Worm (Caenorhabditis elegans): ENCODE data around the gene lido-11.
A peak's percentile ranks its signal among the peaks of the same experiment; 100 is the strongest.

Gene lido-11

DNA sequence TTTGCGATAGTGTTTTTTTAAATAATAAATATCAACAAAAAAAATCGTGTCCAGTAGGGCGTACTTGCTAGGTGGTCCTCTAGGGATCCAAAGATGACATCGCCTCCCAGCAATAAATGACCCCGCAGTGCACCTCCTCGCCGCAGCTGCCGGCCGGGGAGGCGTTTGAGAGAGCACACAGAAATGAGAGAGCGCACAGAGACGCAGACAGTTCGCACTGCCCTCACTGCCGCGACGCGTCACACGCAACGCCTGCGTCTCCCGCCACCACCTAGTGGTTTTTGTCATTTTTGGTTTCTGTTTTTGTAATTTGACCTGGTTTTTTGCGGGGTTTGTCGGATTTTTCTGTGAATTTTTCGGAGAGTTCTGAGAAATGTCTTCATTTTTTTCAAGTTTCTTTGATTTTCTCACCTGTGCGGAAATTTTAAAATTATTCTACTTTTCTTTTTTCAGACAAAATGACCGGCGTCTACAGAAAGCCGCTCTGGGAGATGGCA lies 15.9 kb upstream of the lido-11 start, which contains the start of gene lido-7 (continued):
- TF ChIP-seq swsn-7 (tag; optimal IDR thresholded peaks at IDR 0.05) (peak; percentile 59), lir-3 (tag; optimal IDR thresholded peaks at IDR 0.05; ENCODE audit: poor library complexity) (no peak), nhr-90 (tag; optimal IDR thresholded peaks at IDR 0.05; ENCODE audit: poor library complexity) (peak; percentile 2), nhr-71 (tag; optimal IDR thresholded peaks at IDR 0.05) (peak; percentile 71), efl-1 (optimal IDR thresholded peaks at IDR 0.05) (peak; percentile 61 to 64), efl-1 (GFP tag; optimal IDR thresholded peaks at IDR 0.05 in 1 of 2) (peak; percentile 30 to 44), lin-35 (GFP tag; optimal IDR thresholded peaks at IDR 0.05) (peak; percentile 27 to 59), unc-98 (GFP tag; IDR thresholded peaks at IDR 0.05) (0 out of 2 replicates have a peak, but pooled peaks have one; percentile 17), skn-1 (tag; optimal IDR thresholded peaks at IDR 0.05) (peak; percentile 24), ceh-88 (GFP tag; IDR thresholded peaks at IDR 0.05) (no peak), C16A3.4 (tag; optimal IDR thresholded peaks at IDR 0.05) (no peak), jun-1 (tag; optimal IDR thresholded peaks at IDR 0.05) (peak; percentile 9), isw-1 (GFP tag; IDR thresholded peaks at IDR 0.05) (peak; percentile 13; the same call in 1 of the 2 replicates), dsc-1 (tag; optimal IDR thresholded peaks at IDR 0.05) (peak; percentile 12), hlh-4 (tag; optimal IDR thresholded peaks at IDR 0.05) (no peak)

DNA sequence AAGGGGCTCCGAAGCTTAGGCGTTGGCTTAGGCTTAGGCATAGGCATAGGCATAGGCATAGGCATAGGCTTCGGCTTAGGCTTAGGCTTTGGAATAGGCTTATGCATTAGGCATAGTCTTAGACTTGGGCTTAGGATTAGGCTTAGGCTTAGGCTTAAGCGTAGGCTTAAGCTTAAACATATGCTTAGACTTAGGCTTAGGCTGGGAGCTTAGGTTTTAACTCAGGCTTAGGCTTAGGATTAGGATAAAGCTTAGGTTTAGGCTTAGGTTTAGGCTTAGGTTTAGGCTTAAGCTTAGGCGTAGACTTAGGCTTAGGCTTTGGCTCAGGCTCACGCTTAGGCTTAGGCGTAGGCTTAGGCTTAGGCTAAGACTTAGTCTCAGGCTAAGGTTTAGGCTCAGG lies 13.7 kb upstream of the lido-11 start:
- TF ChIP-seq unc-130 (tag; optimal IDR thresholded peaks at IDR 0.05) (no peak), efl-1 (optimal IDR thresholded peaks at IDR 0.05) (no peak), efl-1 (GFP tag; optimal IDR thresholded peaks at IDR 0.05 in 1 of 2) (peak in 1 of 2 experiments; percentile 29)

DNA sequence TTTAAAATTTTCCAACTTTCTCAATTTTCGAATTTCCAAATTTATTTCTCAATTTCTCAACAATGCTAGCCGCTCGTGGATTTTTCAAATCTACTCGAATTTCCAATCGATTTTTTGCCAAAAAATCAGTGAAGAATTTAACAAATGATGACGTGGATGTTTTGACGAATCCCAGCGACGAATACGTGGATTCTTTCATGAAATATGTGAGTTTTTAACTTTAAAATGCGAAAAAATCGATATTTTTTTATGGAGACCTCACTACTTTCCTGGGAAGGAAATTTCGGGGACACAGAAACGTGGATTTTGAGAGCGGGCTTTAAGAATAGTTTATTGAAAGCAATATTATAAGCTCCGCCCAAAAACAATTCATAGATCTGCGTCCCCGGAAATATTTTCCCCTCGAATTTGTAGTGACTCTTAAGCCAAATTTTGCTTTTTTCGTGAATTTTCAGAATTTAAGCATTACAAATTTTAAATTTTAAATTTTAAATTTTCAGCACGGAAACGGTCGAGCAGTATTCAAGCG lies 12.1 kb upstream of the lido-11 start, which contains the start of gene K08A2.2:
TSS of gene K08A2.2 (plus strand) at position 51 of the 529 bp plus-strand sequence.
- TF ChIP-seq lsy-2 (tag; optimal IDR thresholded peaks at IDR 0.05): no peak
- no peak for TF ChIP-seq lin-15B (tag; optimal IDR thresholded peaks at IDR 0.05)
- no peak for TF ChIP-seq dpl-1 (GFP tag; optimal IDR thresholded peaks at IDR 0.05)
- peak; percentile 44 for TF ChIP-seq nhr-85 (tag)
- no peak for TF ChIP-seq hlh-17 (GFP tag; optimal IDR thresholded peaks at IDR 0.05; ENCODE audit: borderline replicate concordance)
- peak in 1 of 2 experiments; percentile 54 for TF ChIP-seq ztf-11 (tag; optimal IDR thresholded peaks at IDR 0.05)
- no peak for TF ChIP-seq nhr-84 (tag; optimal IDR thresholded peaks at IDR 0.05)
- no peak for TF ChIP-seq tlp-1 (tag; optimal IDR thresholded peaks at IDR 0.05)
- TF ChIP-seq hlh-4 (tag; optimal IDR thresholded peaks at IDR 0.05): no peak
- peak; percentile 17 for TF ChIP-seq xbp-1 (tag; optimal IDR thresholded peaks at IDR 0.05)
- TF ChIP-seq unc-86 (tag; optimal IDR thresholded peaks at IDR 0.05): no peak
- TF ChIP-seq dsc-1 (tag; optimal IDR thresholded peaks at IDR 0.05): no peak
- no peak for TF ChIP-seq unc-130 (tag; optimal IDR thresholded peaks at IDR 0.05)
- TF ChIP-seq zip-4 (GFP tag; optimal IDR thresholded peaks at IDR 0.05): no peak
- TF ChIP-seq nhr-90 (tag; optimal IDR thresholded peaks at IDR 0.05; ENCODE audit: poor library complexity): peak; percentile 31
- TF ChIP-seq nhr-19 (GFP tag; conservative IDR thresholded peaks at IDR 0.05): peak; percentile 36
- no peak for TF ChIP-seq mef-2 (tag; optimal IDR thresholded peaks at IDR 0.05)
- TF ChIP-seq efl-3 (GFP tag; optimal IDR thresholded peaks at IDR 0.05): no peak
- TF ChIP-seq unc-62 (GFP tag; optimal IDR thresholded peaks at IDR 0.05): no peak
- no peak for TF ChIP-seq unc-30 (tag; optimal IDR thresholded peaks at IDR 0.05)
- no peak for TF ChIP-seq nhr-20 (tag; optimal IDR thresholded peaks at IDR 0.05)
- no peak for TF ChIP-seq fkh-4 (tag; optimal IDR thresholded peaks at IDR 0.05; ENCODE audit: borderline replicate concordance)
- no peak for TF ChIP-seq ces-1 (GFP tag; optimal IDR thresholded peaks at IDR 0.05)
- no peak for TF ChIP-seq irx-1 (tag; optimal IDR thresholded peaks at IDR 0.05)
- TF ChIP-seq unc-98 (GFP tag; IDR thresholded peaks at IDR 0.05): peak; percentile 73
- peak; percentile 35 for TF ChIP-seq nhr-71 (tag; optimal IDR thresholded peaks at IDR 0.05)
- no peak for TF ChIP-seq lin-13 (GFP tag; optimal IDR thresholded peaks at IDR 0.05)
- no peak for TF ChIP-seq snpc-4 (tag; optimal IDR thresholded peaks at IDR 0.05)
- no peak for TF ChIP-seq swsn-7 (tag; optimal IDR thresholded peaks at IDR 0.05)
- TF ChIP-seq pqm-1 (tag; optimal IDR thresholded peaks at IDR 0.05): no peak
- TF ChIP-seq nhr-237 (tag; optimal IDR thresholded peaks at IDR 0.05): no peak
- TF ChIP-seq lin-35 (GFP tag; optimal IDR thresholded peaks at IDR 0.05): no peak
- no peak for TF ChIP-seq sup-37 (GFP tag; optimal IDR thresholded peaks at IDR 0.05)
- peak; percentile 28 for TF ChIP-seq elt-2 (tag; optimal IDR thresholded peaks at IDR 0.05)
- TF ChIP-seq pag-3 (tag; optimal IDR thresholded peaks at IDR 0.05; ENCODE audit: borderline replicate concordance, insufficient read depth): no peak
- no peak for TF ChIP-seq lin-39 (tag; optimal IDR thresholded peaks at IDR 0.05)
- TF ChIP-seq aly-2 (tag; optimal IDR thresholded peaks at IDR 0.05): no peak
- TF ChIP-seq C16A3.4 (tag; optimal IDR thresholded peaks at IDR 0.05): no peak
- TF ChIP-seq ztf-4 (tag; optimal IDR thresholded peaks at IDR 0.05): no peak
- no peak for TF ChIP-seq nhr-77 (tag; optimal IDR thresholded peaks at IDR 0.05)

All from whole organism, L1 larva.